Worm (Caenorhabditis elegans) whole organism, early embryonic: ENCODE measurements around the gene F07E5.7.

Experiments
- aly-1 ChIP-seq: sonication (generic microtip); optimal IDR thresholded peaks from 2 replicates; lab custom pipeline; 2016; ENCODE audit warnings: missing genetic modification characterization, missing compliant biosample characterization
- ama-1 ChIP-seq: fragments of 150-350 bp; optimal IDR thresholded peaks from 2 replicates; lab custom pipeline; 2014
- ceh-36 ChIP-seq: sonication (generic microtip); optimal IDR thresholded peaks from 2 replicates; lab custom pipeline; 2016; ENCODE audit warnings: missing genetic modification characterization, inconsistent platforms, missing compliant biosample characterization
- flt-1 ChIP-seq: fragments of 200-800 bp; sonication (Bioruptor generic); IDR thresholded peaks from 2 replicates; pipeline ENCODE4 v1.3.6; 2022; ENCODE audit warnings: missing genetic modification characterization, missing compliant biosample characterization
- hmbx-1 ChIP-seq: sonication (generic microtip); optimal IDR thresholded peaks from 2 replicates; lab custom pipeline; 2016; ENCODE audit warnings: mild to moderate bottlenecking, missing genetic modification characterization, missing compliant biosample characterization
- hmg-4 ChIP-seq: fragments of 200-800 bp; sonication (Bioruptor generic); optimal IDR thresholded peaks from 2 replicates; lab custom pipeline; 2018; ENCODE audit warnings: mild to moderate bottlenecking, missing genetic modification characterization, missing compliant biosample characterization
- hnd-1 ChIP-seq: sonication (generic microtip); optimal IDR thresholded peaks from 2 replicates; lab custom pipeline; 2016; ENCODE audit warnings: missing genetic modification characterization, missing compliant biosample characterization
- pes-1 ChIP-seq: fragments of 200-800 bp; sonication (Bioruptor generic); IDR thresholded peaks from 2 replicates; pipeline ENCODE4 v1.3.6; 2022; ENCODE audit warnings: missing genetic modification reagents, missing genetic modification characterization, missing compliant biosample characterization
- scrt-1 ChIP-seq: fragments of 200-800 bp; sonication (Bioruptor generic); IDR thresholded peaks from 2 replicates; pipeline ENCODE4 v1.3.6; 2022; ENCODE audit warnings: missing genetic modification characterization, missing compliant biosample characterization
- sea-1 ChIP-seq: fragments of 200-800 bp; sonication (Bioruptor generic); conservative IDR thresholded peaks from 2 replicates; pipeline ENCODE4 v1.3.6; 2022; ENCODE audit warnings: missing genetic modification characterization, missing compliant biosample characterization
- tbx-37 ChIP-seq: fragments of 200-800 bp; sonication (Bioruptor generic); conservative IDR thresholded peaks from 2 replicates; pipeline ENCODE4 v1.3.6; 2022; ENCODE audit warnings: missing genetic modification reagents, missing genetic modification characterization, missing compliant biosample characterization

ce11 chrII:2076467-2076866 is 5.1 kb upstream of the F07E5.7 start:
- TF ChIP-seq aly-1 (tag; lab: Kevin White, UChicago) = no peak
- TF ChIP-seq ama-1 (lab: Kevin White, UChicago) = no peak
- TF ChIP-seq hmbx-1 = no peak
- TF ChIP-seq hmg-4 (GFP tag; lab: Kevin White, UChicago) = no peak
- no peak for TF ChIP-seq flt-1
- TF ChIP-seq pes-1 (GFP tag; lab: Robert Waterston, UW) = no peak
- no peak for TF ChIP-seq sea-1 (GFP tag; lab: Robert Waterston, UW)
- TF ChIP-seq ceh-36 (tag; lab: Kevin White, UChicago) = no peak
- TF ChIP-seq scrt-1 = no peak
- no peak for TF ChIP-seq tbx-37 (GFP tag; lab: Robert Waterston, UW)
- no peak for TF ChIP-seq hnd-1 (tag; lab: Kevin White, UChicago)
